Worm (Caenorhabditis elegans) whole organism, L4/young adult: ENCODE data around the gene clc-8.

Source experiments
- W03F9.2 ChIP-seq: fragments of 150-350 bp; optimal IDR thresholded peaks from 2 replicates; lab custom pipeline; 2014; ENCODE audit warnings: missing biosample characterization, missing genetic modification characterization
- him-1 ChIP-seq: sonication (generic microtip); optimal IDR thresholded peaks from 2 replicates; lab custom pipeline; 2016; ENCODE audit warnings: missing genotype, missing genetic modification reagents, missing genetic modification characterization, missing compliant biosample characterization

DNA sequence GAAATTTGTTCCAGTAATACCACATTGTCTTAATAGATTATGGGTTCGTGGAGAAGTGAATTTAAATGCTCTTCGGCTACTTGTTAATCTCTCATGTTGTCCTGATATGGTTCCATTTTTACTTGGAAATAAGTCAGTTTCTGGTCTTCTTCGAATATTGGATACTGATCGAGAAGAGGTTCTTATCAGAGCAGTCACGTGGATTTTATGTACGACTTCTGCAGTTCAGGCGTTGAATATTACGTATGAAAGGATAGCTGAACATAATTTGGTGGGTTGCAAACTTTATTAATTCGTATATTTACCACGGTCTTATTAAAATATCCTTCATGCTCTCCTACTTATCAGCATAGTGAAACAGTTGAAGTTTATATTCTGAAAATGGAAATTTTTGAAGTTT is 16.1 kb upstream of the clc-8 start:
- TF ChIP-seq W03F9.2 (tag; lab: Kevin White, UChicago) = no peak
- TF ChIP-seq him-1 (tag; lab: Kevin White, UChicago) = no peak
